Fruit fly (Drosophila melanogaster) whole organism, wandering third instar larva: Measurements from ENCODE around the gene Or82a.
A peak's percentile ranks its signal among the peaks of the same experiment; 100 is the strongest.

Experiments used
- Dfd ChIP-seq: fragments of >200 bp; optimal IDR thresholded peaks from 2 replicates; lab custom pipeline; 2017; ENCODE audit warnings: missing biosample characterization, missing genetic modification characterization
- GATAd ChIP-seq: sonication (Bioruptor generic); optimal IDR thresholded peaks from 2 replicates; lab custom pipeline; 2016; ENCODE audit warnings: missing biosample characterization, missing genetic modification characterization
- Hr78 ChIP-seq: fragments of >200 bp; optimal IDR thresholded peaks from 2 replicates; lab custom pipeline; 2017; ENCODE audit warnings: missing biosample characterization, missing genetic modification characterization
- OdsH ChIP-seq: fragments of 200-800 bp; sonication (Bioruptor generic); optimal IDR thresholded peaks from 2 replicates; lab custom pipeline; 2016; ENCODE audit warnings: missing biosample characterization, mild to moderate bottlenecking, missing genetic modification characterization
- pan ChIP-seq: fragments of >200 bp; optimal IDR thresholded peaks from 2 replicates; lab custom pipeline; 2017
- psq ChIP-seq: fragments of 200-800 bp; sonication (Bioruptor generic); optimal IDR thresholded peaks from 3 replicates; lab custom pipeline; 2017; ENCODE audit warnings: missing biosample characterization, mild to moderate bottlenecking, missing genetic modification characterization, moderate library complexity
- tai ChIP-seq: sonication (Bioruptor generic); optimal IDR thresholded peaks from 2 replicates; lab custom pipeline; 2016; ENCODE audit warnings: missing biosample characterization, missing genetic modification characterization

- TF ChIP-seq tai (GFP tag; lab: Kevin White, UChicago) (no peak), Dfd (GFP tag; lab: Kevin White, UChicago) (no peak), OdsH (GFP tag; lab: Kevin White, UChicago) (peak; percentile 81), psq (GFP tag; lab: Kevin White, UChicago) (peak; percentile 74), pan (lab: Kevin White, UChicago) (no peak), Hr78 (GFP tag; lab: Kevin White, UChicago) (no peak), GATAd (GFP tag; lab: Kevin White, UChicago) (peak; percentile 38)
Measured at dm6 chr3R:4229137-4229764, 27.5 kb upstream of the Or82a start, which contains the start of gene DhpD.
